Fruit fly (Drosophila melanogaster): ENCODE measurements around the gene CG43246.

The CG43246 gene

dm6 chr3L:14559659-14560058 lies 23.2 kb downstream of the CG43246 start, which contains the start of gene CG34039:
Gene CG34039 (plus strand): TSS chr3L:14560000.
- no peak for TF ChIP-seq noc (tag; optimal IDR thresholded peaks at IDR 0.05)

dm6 chr3L:14560664-14561063 lies 24.2 kb downstream of the CG43246 start, which contains the start of gene Lk:
Gene Lk (minus strand): TSS chr3L:14560764.
- TF ChIP-seq noc (tag; optimal IDR thresholded peaks at IDR 0.05): no peak

dm6 chr3L:14562672-14563071 lies 26.2 kb downstream of the CG43246 start:
- no peak for TF ChIP-seq noc (tag; optimal IDR thresholded peaks at IDR 0.05)

dm6 chr3L:14563461-14563860 lies 27.0 kb downstream of the CG43246 start:
- TF ChIP-seq noc (tag; optimal IDR thresholded peaks at IDR 0.05): no peak

- no peak for TF ChIP-seq noc (tag; optimal IDR thresholded peaks at IDR 0.05)
Observed at dm6 chr3L:14564404-14564803, 28.0 kb downstream of the CG43246 start.

- no peak for TF ChIP-seq noc (tag; optimal IDR thresholded peaks at IDR 0.05)
Observed at dm6 chr3L:14565134-14565587, 28.7 kb downstream of the CG43246 start.

- TF ChIP-seq noc (tag; optimal IDR thresholded peaks at IDR 0.05): no peak
Observed at dm6 chr3L:14567140-14567539, 30.7 kb downstream of the CG43246 start, which contains the start of gene CG42758. Gene CG42758 (plus strand): TSS chr3L:14567440.

dm6 chr3L:14569620-14570537 lies 33.4 kb downstream of the CG43246 start:
- no peak for TF ChIP-seq noc (tag; optimal IDR thresholded peaks at IDR 0.05)

dm6 chr3L:14574649-14575048 lies 38.2 kb downstream of the CG43246 start:
- TF ChIP-seq noc (tag; optimal IDR thresholded peaks at IDR 0.05): no peak

- no peak for TF ChIP-seq noc (tag; optimal IDR thresholded peaks at IDR 0.05)
Observed at dm6 chr3L:14575974-14576373, 39.5 kb downstream of the CG43246 start.

dm6 chr3L:14578896-14579295 lies 42.5 kb downstream of the CG43246 start:
- no peak for TF ChIP-seq noc (tag; optimal IDR thresholded peaks at IDR 0.05)

- TF ChIP-seq noc (tag; optimal IDR thresholded peaks at IDR 0.05): no peak
Observed at dm6 chr3L:14580294-14580693, 43.9 kb downstream of the CG43246 start.

dm6 chr3L:14582736-14583135 lies 46.3 kb downstream of the CG43246 start:
- no peak for TF ChIP-seq noc (tag; optimal IDR thresholded peaks at IDR 0.05)

- TF ChIP-seq noc (tag; optimal IDR thresholded peaks at IDR 0.05): no peak
Observed at dm6 chr3L:14583803-14584202, 47.4 kb downstream of the CG43246 start.
